Worm (Caenorhabditis elegans) whole organism, L4 larva: Measurements from ENCODE around the gene pqn-37.

Source experiments
- F26F4.8 ChIP-seq: fragments of 200-800 bp; sonication (Bioruptor generic); conservative IDR thresholded peaks from 2 replicates; pipeline ENCODE4 v1.3.6; 2022; ENCODE audit warnings: missing genetic modification characterization, missing compliant biosample characterization
- F44E2.7 ChIP-seq: fragments of 200-800 bp; sonication (Bioruptor generic); IDR thresholded peaks from 2 replicates; pipeline ENCODE4 v2.1.2; 2022; ENCODE audit warnings: missing genetic modification characterization, missing compliant biosample characterization
- T20F7.1 ChIP-seq: fragments of 200-800 bp; sonication (Bioruptor generic); optimal IDR thresholded peaks from 2 replicates; lab custom pipeline; 2018; ENCODE audit warnings: mild to moderate bottlenecking, missing genetic modification characterization, missing compliant biosample characterization
- T26A8.4 ChIP-seq: fragments of 200-800 bp; sonication (Bioruptor generic); IDR thresholded peaks from 2 replicates; pipeline ENCODE4 v1.3.6; 2022; ENCODE audit warnings: missing genetic modification characterization, missing compliant biosample characterization
- aly-2 ChIP-seq: sonication (generic microtip); optimal IDR thresholded peaks from 2 replicates; lab custom pipeline; 2018; ENCODE audit warnings: missing biosample characterization, missing genetic modification characterization
- ama-1 ChIP-seq: fragments of 150-350 bp; optimal IDR thresholded peaks from 2 replicates; lab custom pipeline; 2014; ENCODE audit warnings: inconsistent platforms, mixed read lengths
- arid-1 ChIP-seq: fragments of 200-800 bp; sonication (Bioruptor generic); conservative IDR thresholded peaks from 2 replicates; pipeline ENCODE4 v1.3.6; 2022; ENCODE audit warnings: missing genetic modification reagents, missing genetic modification characterization, missing compliant biosample characterization
- ceh-20 ChIP-seq: fragments of 200-800 bp; sonication (Bioruptor generic); IDR thresholded peaks from 2 replicates; pipeline ENCODE4 v1.3.6; 2022; ENCODE audit warnings: missing genetic modification reagents, missing genetic modification characterization, missing compliant biosample characterization
- ceh-32 ChIP-seq: sonication (generic microtip); optimal IDR thresholded peaks from 2 replicates; lab custom pipeline; 2016; ENCODE audit warnings: mild to moderate bottlenecking, missing genetic modification characterization, missing compliant biosample characterization; ENCODE audit not compliant: poor library complexity
- ceh-44 ChIP-seq: fragments of 200-800 bp; sonication (Bioruptor generic); IDR thresholded peaks from 2 replicates; pipeline ENCODE4 v1.3.6; 2022; ENCODE audit warnings: missing genetic modification reagents, missing genetic modification characterization, missing compliant biosample characterization
- daf-16 ChIP-seq, 3 experiments: sonication (generic microtip); optimal IDR thresholded peaks; 2 replicates each; lab custom pipeline; 2016 to 2017; ENCODE audit warnings: missing genetic modification characterization in 3 of 3, missing genetic modification reagents in 3 of 3, mild to moderate bottlenecking in 2 of 3, missing compliant biosample characterization in 2 of 3, missing biosample characterization in 1 of 3, moderate library complexity in 1 of 3
- daf-8 ChIP-seq: fragments of 200-800 bp; sonication (Bioruptor generic); IDR thresholded peaks from 2 replicates; pipeline ENCODE4 v1.3.6; 2022; ENCODE audit warnings: missing genetic modification characterization, missing compliant biosample characterization
- dmd-6 ChIP-seq: fragments of 200-800 bp; sonication (Bioruptor generic); IDR thresholded peaks from 2 replicates; pipeline ENCODE4 v1.3.6; 2022; ENCODE audit warnings: missing genetic modification reagents, missing genetic modification characterization, missing compliant biosample characterization
- dmd-8 ChIP-seq: fragments of 200-800 bp; sonication (Bioruptor generic); IDR thresholded peaks from 2 replicates; pipeline ENCODE4 v1.3.6; 2022; ENCODE audit warnings: missing genetic modification characterization, missing compliant biosample characterization
- duxl-1 ChIP-seq: sonication (generic microtip); optimal IDR thresholded peaks from 2 replicates; lab custom pipeline; 2016; ENCODE audit warnings: mild to moderate bottlenecking, missing genetic modification characterization, moderate library complexity, missing compliant biosample characterization; ENCODE audit not compliant: poor library complexity
- dve-1 ChIP-seq: sonication (generic microtip); optimal IDR thresholded peaks from 2 replicates; lab custom pipeline; 2017; ENCODE audit warnings: antibody characterized with exemption, mild to moderate bottlenecking, missing genetic modification characterization, missing compliant biosample characterization; ENCODE audit not compliant: insufficient read depth
- fkh-10 ChIP-seq: fragments of 150-350 bp; optimal IDR thresholded peaks from 2 replicates; lab custom pipeline; 2014; ENCODE audit warnings: missing biosample characterization, missing genetic modification reagents, missing genetic modification characterization
- hlh-11 ChIP-seq: fragments of 200-800 bp; sonication (Bioruptor generic); optimal IDR thresholded peaks from 2 replicates; lab custom pipeline; 2018; ENCODE audit warnings: mild to moderate bottlenecking, missing genetic modification characterization, missing compliant biosample characterization
- jun-1 ChIP-seq: fragments of 150-350 bp; optimal IDR thresholded peaks from 2 replicates; lab custom pipeline; 2014; ENCODE audit warnings: missing biosample characterization, missing genetic modification reagents, missing genetic modification characterization
- lin-1 ChIP-seq: fragments of 200-800 bp; sonication (Bioruptor generic); IDR thresholded peaks from 2 replicates; pipeline ENCODE4 v1.3.6; 2022; ENCODE audit warnings: missing genetic modification reagents, missing genetic modification characterization, missing compliant biosample characterization
- lin-29 ChIP-seq: fragments of 200-800 bp; sonication (Bioruptor generic); IDR thresholded peaks from 2 replicates; pipeline ENCODE4 v1.3.6; 2022; ENCODE audit warnings: missing genetic modification reagents, missing genetic modification characterization, missing compliant biosample characterization
- lin-38 ChIP-seq: fragments of 200-800 bp; sonication (Bioruptor generic); IDR thresholded peaks from 2 replicates; pipeline ENCODE4 v1.3.6; 2022; ENCODE audit warnings: missing genetic modification reagents, missing genetic modification characterization, missing compliant biosample characterization
- lin-39 ChIP-seq: fragments of 150-350 bp; optimal IDR thresholded peaks from 2 replicates; lab custom pipeline; 2014; ENCODE audit warnings: missing biosample characterization, missing genetic modification reagents, missing genetic modification characterization
- madf-5 ChIP-seq, 2 experiments: fragments of 200-800 bp; sonication (Bioruptor generic); IDR thresholded peaks; 2 replicates each; pipeline ENCODE4 v1.3.6; 2022; ENCODE audit warnings: missing compliant biosample characterization in 2 of 2, missing genetic modification characterization in 2 of 2
- mes-2 ChIP-seq: sonication (generic microtip); optimal IDR thresholded peaks from 2 replicates; lab custom pipeline; 2016; ENCODE audit warnings: missing genotype, mild to moderate bottlenecking, missing genetic modification characterization, missing compliant biosample characterization; ENCODE audit not compliant: poor library complexity, severe bottlenecking
- mxl-2 ChIP-seq: fragments of 200-800 bp; sonication (Bioruptor generic); conservative IDR thresholded peaks from 2 replicates; pipeline ENCODE4 v1.3.6; 2022; ENCODE audit warnings: missing genetic modification reagents, missing genetic modification characterization, missing compliant biosample characterization
- nhr-102 ChIP-seq: sonication (generic microtip); optimal IDR thresholded peaks from 2 replicates; lab custom pipeline; 2016; ENCODE audit warnings: mild to moderate bottlenecking, missing genetic modification characterization, moderate library complexity, missing compliant biosample characterization
- nhr-237 ChIP-seq: sonication (generic microtip); optimal IDR thresholded peaks from 2 replicates; lab custom pipeline; 2017; ENCODE audit warnings: missing biosample characterization, missing genetic modification characterization
- nhr-25 ChIP-seq: sonication (generic microtip); optimal IDR thresholded peaks from 2 replicates; lab custom pipeline; 2017; ENCODE audit warnings: missing genetic modification characterization, mild to moderate bottlenecking, missing compliant biosample characterization, antibody characterized with exemption, moderate library complexity, borderline replicate concordance; ENCODE audit not compliant: insufficient read depth
- nhr-28 ChIP-seq: fragments of 150-350 bp; optimal IDR thresholded peaks from 2 replicates; lab custom pipeline; 2014; ENCODE audit warnings: missing biosample characterization, missing genetic modification characterization
- nhr-48 ChIP-seq: sonication (generic microtip); optimal IDR thresholded peaks from 2 replicates; lab custom pipeline; 2016; ENCODE audit warnings: mild to moderate bottlenecking, missing genetic modification characterization, missing compliant biosample characterization
- nhr-6 ChIP-seq: fragments of 150-350 bp; optimal IDR thresholded peaks from 2 replicates; lab custom pipeline; 2014; ENCODE audit warnings: missing biosample characterization, missing genetic modification characterization
- nhr-77 ChIP-seq: fragments of 150-350 bp; optimal IDR thresholded peaks from 2 replicates; lab custom pipeline; 2014; ENCODE audit warnings: missing biosample characterization, missing genetic modification characterization
- php-3 ChIP-seq: fragments of 200-800 bp; sonication (Bioruptor generic); IDR thresholded peaks from 2 replicates; pipeline ENCODE4 v1.3.6; 2022; ENCODE audit warnings: missing genetic modification reagents, missing genetic modification characterization, missing compliant biosample characterization
- pqm-1 ChIP-seq: sonication (generic microtip); optimal IDR thresholded peaks from 2 replicates; lab custom pipeline; 2017; ENCODE audit warnings: missing biosample characterization, missing genetic modification characterization
- rbr-2 ChIP-seq: sonication (generic microtip); optimal IDR thresholded peaks from 2 replicates; lab custom pipeline; 2016; ENCODE audit warnings: missing genotype, missing genetic modification characterization, missing compliant biosample characterization
- set-16 ChIP-seq: fragments of 200-800 bp; sonication (Bioruptor generic); IDR thresholded peaks from 2 replicates; pipeline ENCODE4 v1.3.6; 2022; ENCODE audit warnings: missing genetic modification reagents, missing genetic modification characterization, missing compliant biosample characterization
- snpc-4 ChIP-seq: fragments of 150-350 bp; optimal IDR thresholded peaks from 2 replicates; lab custom pipeline; 2014; ENCODE audit warnings: missing biosample characterization, missing genetic modification characterization
- spr-3 ChIP-seq: fragments of 200-800 bp; sonication (Bioruptor generic); optimal IDR thresholded peaks from 2 replicates; lab custom pipeline; 2018; ENCODE audit warnings: mild to moderate bottlenecking, missing genetic modification characterization, missing compliant biosample characterization
- tra-1 ChIP-seq: fragments of 200-800 bp; sonication (Bioruptor generic); IDR thresholded peaks from 2 replicates; pipeline ENCODE4 v1.3.6; 2022; ENCODE audit warnings: missing genetic modification reagents, missing genetic modification characterization, missing compliant biosample characterization
- unc-39 ChIP-seq: sonication (generic microtip); optimal IDR thresholded peaks from 2 replicates; lab custom pipeline; 2017; ENCODE audit warnings: missing biosample characterization, missing genetic modification characterization
- unc-62 ChIP-seq, 3 experiments: fragments of 150-350 bp in 1 of 3; sonication (generic microtip); optimal IDR thresholded peaks in 2 of 3; peaks in 1 of 3; 1 replicate in 1 of 3; 2 replicates in 2 of 3; lab custom pipeline; 2014 to 2017; ENCODE audit warnings: missing biosample characterization in 3 of 3, missing genetic modification characterization in 3 of 3, missing genetic modification reagents in 3 of 3, missing genotype in 1 of 3
- vab-7 ChIP-seq: fragments of 200-800 bp; sonication (Bioruptor generic); IDR thresholded peaks from 2 replicates; pipeline ENCODE4 v1.3.6; 2022; ENCODE audit warnings: missing genetic modification reagents, missing genetic modification characterization, missing compliant biosample characterization
- zfp-2 ChIP-seq: sonication (generic microtip); optimal IDR thresholded peaks from 2 replicates; lab custom pipeline; 2016; ENCODE audit warnings: mild to moderate bottlenecking, missing genetic modification characterization, missing compliant biosample characterization
- zfp-3 ChIP-seq: fragments of 200-800 bp; sonication (Bioruptor generic); conservative IDR thresholded peaks from 2 replicates; pipeline ENCODE4 v1.3.6; 2022; ENCODE audit warnings: missing genetic modification reagents, missing genetic modification characterization, missing compliant biosample characterization

The pqn-37 gene

DNA sequence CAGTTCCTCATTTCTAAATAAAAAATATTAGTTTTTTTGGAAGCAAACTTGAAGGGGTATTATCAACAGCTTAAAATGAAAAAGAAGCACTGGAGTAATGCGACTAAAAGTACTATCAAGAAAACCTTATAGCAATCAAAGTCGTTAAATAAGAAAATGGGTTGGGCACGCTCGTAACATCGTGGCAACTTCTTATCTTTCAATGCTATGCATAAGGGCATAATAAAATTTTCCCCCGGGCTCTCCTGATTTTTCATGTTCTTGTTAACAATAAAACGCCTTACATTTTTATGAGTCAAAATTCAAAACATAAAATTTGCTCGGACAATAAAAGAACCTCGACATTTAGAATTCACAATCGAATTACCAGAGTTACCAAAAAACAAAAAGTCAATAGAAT, 6.7 kb downstream of the pqn-37 start, which contains the start of gene irg-7:
Gene irg-7 (minus strand): TSS at position 23 of the 400 bp plus-strand sequence.
- no peak for TF ChIP-seq lin-29
- no peak for TF ChIP-seq nhr-6 (tag; lab: Kevin White, UChicago)
- peak; percentile 65 for TF ChIP-seq nhr-28 (tag; lab: Kevin White, UChicago)
- peak; percentile 99 for TF ChIP-seq php-3
- peak; percentile 38 for TF ChIP-seq pqm-1 (tag; lab: Kevin White, UChicago)
- TF ChIP-seq hlh-11 (tag; lab: Kevin White, UChicago), result peak; percentile 11
- TF ChIP-seq dmd-6 (GFP tag; lab: Robert Waterston, UW), result peak; percentile 33; the same call in 1 of the 2 replicates
- no peak for TF ChIP-seq daf-16 (GFP tag; optimal IDR thresholded peaks at IDR 0.05; lab: Kevin White, UChicago)
- TF ChIP-seq daf-16 (tag; optimal IDR thresholded peaks at IDR 0.05; lab: Kevin White, UChicago), result peak; percentile 67
- TF ChIP-seq tra-1 (GFP tag; lab: Robert Waterston, UW), result no peak
- no peak for TF ChIP-seq daf-8 (GFP tag; lab: Robert Waterston, UW)
- no peak for TF ChIP-seq ceh-20
- peak; percentile 51 for TF ChIP-seq dve-1 (tag; lab: Kevin White, UChicago)

ce11 chrX:3235358-3235816, 14.9 kb downstream of the pqn-37 start, which contains the start of gene F28B4.3:
TSS of gene F28B4.3 (minus strand) at chrX:3235408.
- TF ChIP-seq tra-1 (GFP tag; lab: Robert Waterston, UW) (0 out of 2 replicates have a peak, but pooled peaks have one; percentile 47), php-3 (peak; percentile 93), vab-7 (no peak), mes-2 (tag; lab: Kevin White, UChicago) (peak; percentile 29), lin-39 (no peak), dmd-6 (GFP tag; lab: Robert Waterston, UW) (peak; percentile 73), snpc-4 (tag; lab: Kevin White, UChicago) (no peak), nhr-48 (tag; lab: Kevin White, UChicago) (no peak), unc-39 (tag; lab: Kevin White, UChicago) (no peak), nhr-102 (tag; lab: Kevin White, UChicago) (peak; percentile 4), F44E2.7 (no peak), jun-1 (peak; percentile 26), pqm-1 (tag; lab: Kevin White, UChicago) (peak; percentile 96), hlh-11 (tag; lab: Kevin White, UChicago) (peak; percentile 68), ama-1 (lab: Kevin White, UChicago) (no peak), arid-1 (GFP tag; lab: Robert Waterston, UW) (no peak), T26A8.4 (no peak), rbr-2 (no peak), F26F4.8 (no peak), nhr-237 (tag; lab: Kevin White, UChicago) (no peak), fkh-10 (GFP tag; lab: Kevin White, UChicago) (no peak), mxl-2 (GFP tag; lab: Robert Waterston, UW) (no peak), dmd-8 (GFP tag; lab: Robert Waterston, UW) (no peak), nhr-25 (tag; lab: Kevin White, UChicago) (no peak), duxl-1 (tag; lab: Kevin White, UChicago) (peak; percentile 3), aly-2 (tag; lab: Kevin White, UChicago) (no peak), nhr-28 (tag; lab: Kevin White, UChicago) (peak; percentile 86), zfp-3 (no peak), daf-16 (GFP tag; optimal IDR thresholded peaks at IDR 0.05; lab: Kevin White, UChicago) (no peak), daf-16 (tag; optimal IDR thresholded peaks at IDR 0.05; lab: Kevin White, UChicago) (peak; percentile 37), madf-5 (GFP tag; IDR thresholded peaks at IDR 0.05; lab: Robert Waterston, UW) (no peak), lin-1 (GFP tag; lab: Robert Waterston, UW) (peak; percentile 41; the same call in 1 of the 2 replicates), nhr-77 (tag; lab: Kevin White, UChicago) (peak; percentile 47), set-16 (GFP tag; lab: Robert Waterston, UW) (no peak), T20F7.1 (no peak), lin-38 (GFP tag; lab: Robert Waterston, UW) (no peak), ceh-44 (no peak), ceh-32 (tag; lab: Kevin White, UChicago) (no peak), spr-3 (GFP tag; lab: Kevin White, UChicago) (no peak), zfp-2 (tag; lab: Kevin White, UChicago) (no peak), unc-62 (GFP tag; optimal IDR thresholded peaks at IDR 0.05 in 1 of 2; lab: Kevin White, UChicago) (no peak), unc-62 (tag; optimal IDR thresholded peaks at IDR 0.05; lab: Kevin White, UChicago) (no peak), dve-1 (tag; lab: Kevin White, UChicago) (peak; percentile 75), ceh-20 (peak; percentile 29; the same call in 1 of the 2 replicates), daf-8 (GFP tag; lab: Robert Waterston, UW) (no peak)
